Worm (Caenorhabditis elegans) whole organism, L1 larva: ENCODE results near the gene gmap-3.

Experiments
- C04F5.9 ChIP-seq: sonication (generic microtip); optimal IDR thresholded peaks from 2 replicates; lab custom pipeline; 2016; ENCODE audit warnings: missing genetic modification characterization, missing compliant biosample characterization
- C34B4.2 ChIP-seq: sonication (generic microtip); optimal IDR thresholded peaks from 2 replicates; lab custom pipeline; 2017; ENCODE audit warnings: mild to moderate bottlenecking, missing genetic modification characterization, missing compliant biosample characterization
- Y116A8C.19 ChIP-seq: sonication (generic microtip); optimal IDR thresholded peaks from 2 replicates; lab custom pipeline; 2016; ENCODE audit warnings: missing compliant biosample characterization, missing genetic modification characterization, borderline replicate concordance
- aha-1 ChIP-seq: fragments of 150-350 bp; optimal IDR thresholded peaks from 2 replicates; lab custom pipeline; 2014; ENCODE audit warnings: missing biosample characterization, missing genetic modification characterization
- ama-1 ChIP-seq: fragments of 150-350 bp; optimal IDR thresholded peaks from 2 replicates; lab custom pipeline; 2014
- blmp-1 ChIP-seq: fragments of 150-350 bp; optimal IDR thresholded peaks from 2 replicates; lab custom pipeline; 2014; ENCODE audit warnings: missing biosample characterization, missing genetic modification characterization
- ceh-8 ChIP-seq: fragments of 200-800 bp; sonication (Bioruptor generic); optimal IDR thresholded peaks from 2 replicates; lab custom pipeline; 2018; ENCODE audit warnings: mild to moderate bottlenecking, missing genetic modification characterization, moderate library complexity, missing compliant biosample characterization
- ceh-82 ChIP-seq, 3 experiments: fragments of 150-350 bp in 1 of 3; sonication (generic microtip) in 2 of 3; optimal IDR thresholded peaks; 2 replicates each; lab custom pipeline; 2014 to 2017; ENCODE audit warnings: missing biosample characterization in 3 of 3, missing genetic modification characterization in 3 of 3
- ceh-88 ChIP-seq: fragments of 200-800 bp; sonication (Bioruptor generic); IDR thresholded peaks from 2 replicates; pipeline ENCODE4 v1.3.6; 2022; ENCODE audit warnings: missing genetic modification characterization, missing compliant biosample characterization
- ces-1 ChIP-seq: fragments of 150-350 bp; optimal IDR thresholded peaks from 2 replicates; lab custom pipeline; 2014; ENCODE audit warnings: missing biosample characterization, missing genetic modification reagents, missing genetic modification characterization
- dpl-1 ChIP-seq, 3 experiments: fragments of 150-350 bp in 2 of 3; sonication (generic microtip) in 1 of 3; optimal IDR thresholded peaks; 2 replicates each; lab custom pipeline; 2014 to 2017; ENCODE audit warnings: missing biosample characterization in 3 of 3, missing genetic modification characterization in 3 of 3, missing genetic modification reagents in 3 of 3
- efl-1 ChIP-seq, 4 experiments: fragments of 150-350 bp; optimal IDR thresholded peaks in 3 of 4; peaks in 1 of 4; 1 replicate in 1 of 4; 2 replicates in 3 of 4; lab custom pipeline; 2014; ENCODE audit warnings: missing biosample characterization in 2 of 4, missing genetic modification characterization in 2 of 4, missing genetic modification reagents in 2 of 4
- efl-3 ChIP-seq: fragments of 200-800 bp; sonication (Bioruptor generic); optimal IDR thresholded peaks from 2 replicates; lab custom pipeline; 2018; ENCODE audit warnings: mild to moderate bottlenecking, missing genetic modification characterization, missing compliant biosample characterization
- egl-13 ChIP-seq: sonication (generic microtip); optimal IDR thresholded peaks from 2 replicates; lab custom pipeline; 2016; ENCODE audit warnings: missing genotype, missing genetic modification reagents, missing genetic modification characterization, missing compliant biosample characterization
- fkh-4 ChIP-seq: sonication (generic microtip); optimal IDR thresholded peaks from 2 replicates; lab custom pipeline; 2016; ENCODE audit warnings: missing compliant biosample characterization, missing genetic modification characterization, borderline replicate concordance
- fkh-8 ChIP-seq: sonication (generic microtip); optimal IDR thresholded peaks from 2 replicates; lab custom pipeline; 2016; ENCODE audit warnings: mild to moderate bottlenecking, missing genetic modification characterization, missing compliant biosample characterization
- hlh-4 ChIP-seq: sonication (generic microtip); optimal IDR thresholded peaks from 2 replicates; lab custom pipeline; 2016; ENCODE audit warnings: mild to moderate bottlenecking, missing genetic modification characterization, missing compliant biosample characterization
- hpl-2 ChIP-seq: fragments of 150-350 bp; optimal IDR thresholded peaks from 2 replicates; lab custom pipeline; 2014; ENCODE audit warnings: missing biosample characterization, missing genetic modification reagents, missing genetic modification characterization
- isw-1 ChIP-seq: fragments of 200-800 bp; sonication (Bioruptor generic); IDR thresholded peaks from 2 replicates; pipeline ENCODE4 v1.3.6; 2022; ENCODE audit warnings: missing genetic modification characterization, missing compliant biosample characterization
- lin-13 ChIP-seq: fragments of 150-350 bp; optimal IDR thresholded peaks from 2 replicates; lab custom pipeline; 2014; ENCODE audit warnings: missing biosample characterization, missing genetic modification reagents, missing genetic modification characterization
- lin-35 ChIP-seq, 2 experiments: fragments of 150-350 bp; optimal IDR thresholded peaks; 2 replicates each; lab custom pipeline; 2014; ENCODE audit warnings: missing biosample characterization in 2 of 2, missing genetic modification characterization in 2 of 2, missing genetic modification reagents in 2 of 2
- lin-39 ChIP-seq: fragments of 150-350 bp; optimal IDR thresholded peaks from 2 replicates; lab custom pipeline; 2014; ENCODE audit warnings: missing biosample characterization, missing genetic modification reagents, missing genetic modification characterization
- lir-3 ChIP-seq: sonication (generic microtip); optimal IDR thresholded peaks from 2 replicates; lab custom pipeline; 2016; ENCODE audit warnings: mild to moderate bottlenecking, missing genetic modification characterization, moderate library complexity, missing compliant biosample characterization; ENCODE audit not compliant: poor library complexity
- lsy-2 ChIP-seq, 2 experiments: fragments of 150-350 bp; optimal IDR thresholded peaks; 2 replicates each; lab custom pipeline; 2014; ENCODE audit warnings: missing biosample characterization in 2 of 2, missing genetic modification characterization in 2 of 2
- mab-9 ChIP-seq: fragments of 200-800 bp; sonication (Bioruptor generic); IDR thresholded peaks from 2 replicates; pipeline ENCODE4 v1.3.6; 2022; ENCODE audit warnings: missing genetic modification reagents, missing genetic modification characterization, missing compliant biosample characterization
- mdl-1 ChIP-seq, 2 experiments: fragments of 150-350 bp; optimal IDR thresholded peaks; 2 replicates each; lab custom pipeline; 2014 to 2017; ENCODE audit warnings: missing biosample characterization in 2 of 2, missing genetic modification characterization in 2 of 2, inconsistent platforms in 1 of 2
- mep-1 ChIP-seq: fragments of 150-350 bp; optimal IDR thresholded peaks from 2 replicates; lab custom pipeline; 2014; ENCODE audit warnings: missing biosample characterization, missing genetic modification characterization
- nhr-19 ChIP-seq: fragments of 200-800 bp; sonication (Bioruptor generic); conservative IDR thresholded peaks from 2 replicates; pipeline ENCODE4 v1.3.6; 2022; ENCODE audit warnings: missing genetic modification characterization, missing compliant biosample characterization
- nhr-20 ChIP-seq: sonication (generic microtip); optimal IDR thresholded peaks from 2 replicates; lab custom pipeline; 2016; ENCODE audit warnings: mild to moderate bottlenecking, missing genetic modification characterization, missing compliant biosample characterization
- nhr-237 ChIP-seq: fragments of 150-350 bp; optimal IDR thresholded peaks from 2 replicates; lab custom pipeline; 2014; ENCODE audit warnings: missing biosample characterization, missing genetic modification characterization
- nhr-47 ChIP-seq: sonication (generic microtip); optimal IDR thresholded peaks from 2 replicates; lab custom pipeline; 2016; ENCODE audit warnings: mild to moderate bottlenecking, missing genetic modification characterization, moderate library complexity, missing compliant biosample characterization
- nhr-71 ChIP-seq: sonication (generic microtip); optimal IDR thresholded peaks from 2 replicates; lab custom pipeline; 2016; ENCODE audit warnings: mild to moderate bottlenecking, missing genetic modification characterization, moderate library complexity, missing compliant biosample characterization
- nhr-76 ChIP-seq: sonication (generic microtip); optimal IDR thresholded peaks from 2 replicates; lab custom pipeline; 2017; ENCODE audit warnings: missing biosample characterization, missing genetic modification characterization
- nhr-85 ChIP-seq: sonication (generic microtip); peaks from one replicate; lab custom pipeline; 2016; ENCODE audit warnings: missing genetic modification characterization, inconsistent platforms, missing compliant biosample characterization
- pag-3 ChIP-seq: sonication (generic microtip); optimal IDR thresholded peaks from 2 replicates; lab custom pipeline; 2017; ENCODE audit warnings: missing genetic modification characterization, mild to moderate bottlenecking, missing compliant biosample characterization, antibody characterized with exemption, borderline replicate concordance; ENCODE audit not compliant: insufficient read depth
- pqm-1 ChIP-seq: sonication (generic microtip); optimal IDR thresholded peaks from 3 replicates; lab custom pipeline; 2017; ENCODE audit warnings: missing biosample characterization, missing genetic modification characterization
- rnt-1 ChIP-seq: sonication (generic microtip); optimal IDR thresholded peaks from 2 replicates; lab custom pipeline; 2016; ENCODE audit warnings: mild to moderate bottlenecking, missing genetic modification characterization, moderate library complexity, missing compliant biosample characterization
- skn-1 ChIP-seq: fragments of 150-350 bp; optimal IDR thresholded peaks from 2 replicates; lab custom pipeline; 2014; ENCODE audit warnings: missing biosample characterization, missing genetic modification characterization
- snu-23 ChIP-seq: sonication (generic microtip); optimal IDR thresholded peaks from 2 replicates; lab custom pipeline; 2016; ENCODE audit warnings: missing genetic modification characterization, missing compliant biosample characterization
- sptf-1 ChIP-seq: fragments of 150-350 bp; optimal IDR thresholded peaks from 2 replicates; lab custom pipeline; 2014; ENCODE audit warnings: missing biosample characterization, missing genetic modification characterization
- tbx-2 ChIP-seq: sonication (generic microtip); optimal IDR thresholded peaks from 2 replicates; lab custom pipeline; 2016; ENCODE audit warnings: missing genetic modification characterization, missing compliant biosample characterization
- unc-62 ChIP-seq: fragments of 150-350 bp; optimal IDR thresholded peaks from 2 replicates; lab custom pipeline; 2014; ENCODE audit warnings: missing biosample characterization, missing genetic modification reagents, missing genetic modification characterization
- xbp-1 ChIP-seq: sonication (generic microtip); optimal IDR thresholded peaks from 2 replicates; lab custom pipeline; 2016; ENCODE audit warnings: missing genetic modification characterization, missing compliant biosample characterization
- zag-1 ChIP-seq: fragments of 150-350 bp; optimal IDR thresholded peaks from 2 replicates; lab custom pipeline; 2014; ENCODE audit warnings: missing biosample characterization, missing genetic modification characterization
- ztf-11 ChIP-seq, 2 experiments: sonication (generic microtip); optimal IDR thresholded peaks; 2 replicates each; lab custom pipeline; 2016 to 2017; ENCODE audit warnings: missing genetic modification characterization in 2 of 2, missing biosample characterization in 1 of 2, missing compliant biosample characterization in 1 of 2

gmap-3 gene

ce11 chrX:12951175-12951574 lies 10.4 kb upstream of the gmap-3 start:
- TF ChIP-seq C04F5.9 (tag; lab: Kevin White, UChicago) (no peak), ceh-88 (no peak), nhr-71 (peak; percentile 9), hlh-4 (peak; percentile 79), fkh-8 (tag; lab: Kevin White, UChicago) (peak; percentile 55)

DNA sequence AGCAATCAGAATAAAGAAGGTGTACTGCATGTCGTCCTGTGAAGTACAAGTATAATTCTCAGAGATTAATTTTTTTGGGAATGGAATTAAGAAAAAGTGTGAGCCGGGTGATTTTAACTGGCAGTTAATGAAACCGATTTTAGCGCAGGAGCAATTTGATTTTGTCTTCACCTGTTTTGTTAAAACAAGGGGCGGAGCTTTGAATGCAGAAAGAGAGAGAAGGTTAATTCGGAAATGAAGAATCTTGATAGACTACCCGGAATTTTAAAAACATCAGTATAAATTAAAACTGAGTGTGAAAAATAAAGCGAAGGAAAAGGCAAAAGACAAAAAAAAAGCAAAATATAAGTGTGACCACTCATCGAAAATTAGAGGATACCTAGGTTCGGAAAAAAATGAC lies 5.8 kb upstream of the gmap-3 start, which contains the start of gene C05E7.3:
Gene C05E7.3 (minus strand): TSS at position 101 of the 400 bp plus-strand sequence.
- TF ChIP-seq ces-1 (GFP tag; lab: Kevin White, UChicago) (no peak), ama-1 (lab: Kevin White, UChicago) (no peak), fkh-8 (tag; lab: Kevin White, UChicago) (no peak)

ce11 chrX:12944661-12945060 lies 3.9 kb upstream of the gmap-3 start:
- TF ChIP-seq sptf-1 (tag; lab: Kevin White, UChicago) (no peak), nhr-85 (tag; lab: Kevin White, UChicago) (peak; percentile 30)

ce11 chrX:12943166-12943565 lies 2.4 kb upstream of the gmap-3 start, which contains the start of gene gmap-2:
TSS of gene gmap-2 (minus strand) at chrX:12943266.
- TF ChIP-seq ceh-82 (tag; optimal IDR thresholded peaks at IDR 0.05; lab: Kevin White, UChicago): no peak
- TF ChIP-seq snu-23: no peak
- TF ChIP-seq dpl-1 (GFP tag; optimal IDR thresholded peaks at IDR 0.05; lab: Kevin White, UChicago): no peak
- TF ChIP-seq tbx-2 (tag; lab: Kevin White, UChicago): no peak
- no peak for TF ChIP-seq skn-1 (tag; lab: Kevin White, UChicago)
- no peak for TF ChIP-seq lir-3 (tag; lab: Kevin White, UChicago)
- TF ChIP-seq egl-13: no peak
- no peak for TF ChIP-seq C34B4.2 (tag; lab: Kevin White, UChicago)
- no peak for TF ChIP-seq nhr-237
- no peak for TF ChIP-seq blmp-1 (tag; lab: Kevin White, UChicago)
- no peak for TF ChIP-seq efl-3
- no peak for TF ChIP-seq nhr-71
- no peak for TF ChIP-seq hpl-2 (GFP tag; lab: Kevin White, UChicago)
- no peak for TF ChIP-seq C04F5.9 (tag; lab: Kevin White, UChicago)
- TF ChIP-seq lin-39 (tag; lab: Kevin White, UChicago): no peak
- TF ChIP-seq zag-1 (tag; lab: Kevin White, UChicago): no peak
- TF ChIP-seq ama-1 (lab: Kevin White, UChicago): no peak
- no peak for TF ChIP-seq mab-9 (GFP tag; lab: Robert Waterston, UW)
- no peak for TF ChIP-seq lin-13 (GFP tag; lab: Kevin White, UChicago)
- TF ChIP-seq nhr-76 (tag; lab: Kevin White, UChicago): no peak

ce11 chrX:12942296-12942695 lies 1.5 kb upstream of the gmap-3 start:
- TF ChIP-seq mdl-1 (tag; optimal IDR thresholded peaks at IDR 0.05; lab: Kevin White, UChicago): no peak
- TF ChIP-seq lin-35 (GFP tag; optimal IDR thresholded peaks at IDR 0.05; lab: Kevin White, UChicago): peak in 1 of 2 experiments; percentile 25
- TF ChIP-seq rnt-1 (tag; lab: Kevin White, UChicago): no peak
- no peak for TF ChIP-seq hpl-2 (GFP tag; lab: Kevin White, UChicago)
- TF ChIP-seq zag-1 (tag; lab: Kevin White, UChicago): no peak
- TF ChIP-seq ztf-11 (tag; optimal IDR thresholded peaks at IDR 0.05; lab: Kevin White, UChicago): no peak
- TF ChIP-seq aha-1: no peak
- no peak for TF ChIP-seq efl-1 (optimal IDR thresholded peaks at IDR 0.05; lab: Kevin White, UChicago)
- TF ChIP-seq efl-1 (GFP tag; optimal IDR thresholded peaks at IDR 0.05 in 1 of 2; lab: Kevin White, UChicago): no peak
- no peak for TF ChIP-seq pag-3 (tag; lab: Kevin White, UChicago)
- TF ChIP-seq nhr-19 (GFP tag; lab: Robert Waterston, UW): peak; percentile 31
- peak; percentile 17 for TF ChIP-seq nhr-20 (tag; lab: Kevin White, UChicago)
- TF ChIP-seq ceh-8 (GFP tag; lab: Kevin White, UChicago): no peak
- no peak for TF ChIP-seq isw-1 (GFP tag; lab: Robert Waterston, UW)
- peak; percentile 12 for TF ChIP-seq mep-1
- no peak for TF ChIP-seq xbp-1 (tag; lab: Kevin White, UChicago)
- no peak for TF ChIP-seq fkh-8 (tag; lab: Kevin White, UChicago)
- TF ChIP-seq unc-62 (GFP tag; lab: Kevin White, UChicago): no peak
- TF ChIP-seq pqm-1 (tag; lab: Kevin White, UChicago): no peak
- no peak for TF ChIP-seq C34B4.2 (tag; lab: Kevin White, UChicago)
- TF ChIP-seq Y116A8C.19 (tag; lab: Kevin White, UChicago): no peak
- peak; percentile 38 for TF ChIP-seq snu-23
- no peak for TF ChIP-seq lsy-2 (tag; optimal IDR thresholded peaks at IDR 0.05; lab: Kevin White, UChicago)
- TF ChIP-seq fkh-4: no peak
- peak; percentile 5 for TF ChIP-seq nhr-47 (tag; lab: Kevin White, UChicago)
